Fruit fly (Drosophila melanogaster) whole organism, embryonic: ENCODE results near the gene endos.
A peak's percentile ranks its signal among the peaks of the same experiment; 100 is the strongest.

Experiments used
- Atf-2 ChIP-seq: fragments of 200-800 bp; sonication (Bioruptor generic); optimal IDR thresholded peaks from 2 replicates; lab custom pipeline; 2016; ENCODE audit warnings: missing biosample characterization, missing genetic modification characterization
- CG11085 ChIP-seq: fragments of 200-800 bp; sonication (Bioruptor generic); IDR thresholded peaks from 2 replicates; pipeline ENCODE4 v1.3.6; 2022; ENCODE audit warnings: missing biosample characterization, missing genetic modification characterization
- CG11093 ChIP-seq: fragments of 200-800 bp; sonication (Bioruptor generic); IDR thresholded peaks from 3 replicates; pipeline ENCODE4 v1.3.6; 2022; ENCODE audit warnings: missing biosample characterization, missing genetic modification characterization
- CG11456 ChIP-seq: fragments of 200-800 bp; sonication (Bioruptor generic); IDR thresholded peaks from 3 replicates; pipeline ENCODE4 v1.3.6; 2022; ENCODE audit warnings: missing biosample characterization, missing genetic modification characterization
- CG11695 ChIP-seq: fragments of 200-800 bp; sonication (Bioruptor generic); IDR thresholded peaks from 3 replicates; pipeline ENCODE4 v1.3.6; 2022; ENCODE audit warnings: missing biosample characterization, missing genetic modification characterization
- CG11696 ChIP-seq: fragments of 200-800 bp; sonication (Bioruptor generic); IDR thresholded peaks from 2 replicates; pipeline ENCODE4 v1.3.6; 2022; ENCODE audit warnings: missing biosample characterization, missing genetic modification characterization
- CG13624 ChIP-seq: fragments of 200-800 bp; sonication (Bioruptor generic); optimal IDR thresholded peaks from 2 replicates; lab custom pipeline; 2016; ENCODE audit warnings: missing biosample characterization, missing genetic modification characterization
- CG14441 ChIP-seq: fragments of 200-800 bp; sonication (Bioruptor generic); IDR thresholded peaks from 2 replicates; pipeline ENCODE4 v1.3.6; 2022; ENCODE audit warnings: missing biosample characterization, missing genetic modification characterization
- CG15601 ChIP-seq: fragments of 200-800 bp; sonication (Bioruptor generic); optimal IDR thresholded peaks from 3 replicates; lab custom pipeline; 2019; ENCODE audit warnings: missing biosample characterization, mild to moderate bottlenecking, missing genetic modification characterization, moderate library complexity
- CG16813 ChIP-seq: fragments of 200-800 bp; sonication (Bioruptor generic); IDR thresholded peaks from 3 replicates; pipeline ENCODE4 v1.3.6; 2022; ENCODE audit warnings: missing biosample characterization, missing genetic modification characterization; ENCODE audit not compliant: partially characterized antibody
- CG16863 ChIP-seq: fragments of 200-800 bp; sonication (Bioruptor generic); optimal IDR thresholded peaks from 3 replicates; lab custom pipeline; 2016; ENCODE audit warnings: missing biosample characterization, missing genetic modification characterization
- CG2116 ChIP-seq: fragments of 200-800 bp; sonication (Bioruptor generic); optimal IDR thresholded peaks from 3 replicates; lab custom pipeline; 2018; ENCODE audit warnings: missing biosample characterization, mild to moderate bottlenecking, missing genetic modification characterization
- CG3065 ChIP-seq: fragments of 200-800 bp; sonication (Bioruptor generic); optimal IDR thresholded peaks from 2 replicates; lab custom pipeline; 2016; ENCODE audit warnings: missing biosample characterization, missing genetic modification characterization
- CG3407 ChIP-seq: fragments of 200-800 bp; sonication (Bioruptor generic); optimal IDR thresholded peaks from 2 replicates; lab custom pipeline; 2018; ENCODE audit warnings: missing biosample characterization, mild to moderate bottlenecking, missing genetic modification characterization
- CG3838 ChIP-seq: fragments of 200-800 bp; sonication (Bioruptor generic); optimal IDR thresholded peaks from 3 replicates; lab custom pipeline; 2016; ENCODE audit warnings: missing biosample characterization, missing genetic modification characterization
- CG4404 ChIP-seq: fragments of 200-800 bp; sonication (Bioruptor generic); IDR thresholded peaks from 2 replicates; pipeline ENCODE4 v1.3.6; 2022; ENCODE audit warnings: missing biosample characterization, missing genetic modification characterization
- CG6765 ChIP-seq: fragments of 200-800 bp; sonication (Bioruptor generic); optimal IDR thresholded peaks from 3 replicates; lab custom pipeline; 2017; ENCODE audit warnings: missing biosample characterization, mild to moderate bottlenecking, missing genetic modification characterization
- CG7271 ChIP-seq: fragments of 200-800 bp; sonication (Bioruptor generic); optimal IDR thresholded peaks from 2 replicates; lab custom pipeline; 2018; ENCODE audit warnings: missing biosample characterization, mild to moderate bottlenecking, missing genetic modification characterization, moderate library complexity
- CG8478 ChIP-seq: fragments of >200 bp; optimal IDR thresholded peaks from 2 replicates; lab custom pipeline; 2018
- CG8765 ChIP-seq: fragments of 200-800 bp; sonication (Bioruptor generic); IDR thresholded peaks from 2 replicates; pipeline ENCODE4 v1.3.6; 2022; ENCODE audit warnings: missing biosample characterization, missing genetic modification characterization
- CG8924 ChIP-seq: fragments of 200-800 bp; optimal IDR thresholded peaks from 3 replicates; lab custom pipeline; 2019; ENCODE audit warnings: missing biosample characterization, mild to moderate bottlenecking, missing genetic modification characterization, moderate library complexity
- CG9932 ChIP-seq: fragments of 200-800 bp; sonication (Bioruptor generic); IDR thresholded peaks from 2 replicates; pipeline ENCODE4 v1.3.6; 2022; ENCODE audit warnings: missing biosample characterization, missing genetic modification characterization
- Chrac-16 ChIP-seq: fragments of 200-800 bp; sonication (Bioruptor generic); optimal IDR thresholded peaks from 3 replicates; lab custom pipeline; 2016; ENCODE audit warnings: missing biosample characterization, missing genetic modification characterization
- Dad ChIP-seq: fragments of 200-800 bp; sonication (Bioruptor generic); optimal IDR thresholded peaks from 3 replicates; lab custom pipeline; 2016; ENCODE audit warnings: missing biosample characterization, missing genetic modification characterization
- Dek ChIP-seq: fragments of 200-800 bp; sonication (Bioruptor generic); optimal IDR thresholded peaks from 3 replicates; lab custom pipeline; 2019; ENCODE audit warnings: missing biosample characterization, mild to moderate bottlenecking, missing genetic modification characterization, moderate library complexity
- Drgx ChIP-seq: fragments of 200-800 bp; sonication (Bioruptor generic); IDR thresholded peaks from 2 replicates; pipeline ENCODE4 v1.3.6; 2022; ENCODE audit warnings: missing biosample characterization, missing genetic modification characterization
- Fer2 ChIP-seq: fragments of 200-800 bp; sonication (Bioruptor generic); optimal IDR thresholded peaks from 2 replicates; lab custom pipeline; 2018; ENCODE audit warnings: missing biosample characterization, mild to moderate bottlenecking, missing genetic modification characterization, moderate library complexity
- GATAe ChIP-seq: fragments of 200-800 bp; sonication (Bioruptor generic); conservative IDR thresholded peaks from 2 replicates; pipeline ENCODE4 v1.3.6; 2022; ENCODE audit warnings: missing biosample characterization, missing genetic modification characterization
- Gsc ChIP-seq: fragments of 200-800 bp; sonication (Bioruptor generic); IDR thresholded peaks from 2 replicates; pipeline ENCODE4 v1.3.6; 2022; ENCODE audit warnings: missing biosample characterization, missing genetic modification characterization
- HLH4C ChIP-seq: fragments of 200-800 bp; sonication (Bioruptor generic); IDR thresholded peaks from 3 replicates; pipeline ENCODE4 v1.3.6; 2022; ENCODE audit warnings: missing biosample characterization, missing genetic modification characterization; ENCODE audit not compliant: partially characterized antibody
- HLH54F ChIP-seq: fragments of 200-800 bp; sonication (Bioruptor generic); optimal IDR thresholded peaks from 3 replicates; lab custom pipeline; 2016; ENCODE audit warnings: missing biosample characterization, missing genetic modification characterization
- HmgZ ChIP-seq: fragments of 200-800 bp; sonication (Bioruptor generic); optimal IDR thresholded peaks from 2 replicates; lab custom pipeline; 2018; ENCODE audit warnings: missing biosample characterization, mild to moderate bottlenecking, missing genetic modification characterization
- Hsf ChIP-seq: fragments of 200-800 bp; sonication (Bioruptor generic); optimal IDR thresholded peaks from 3 replicates; lab custom pipeline; 2016; ENCODE audit warnings: missing biosample characterization, missing genetic modification characterization
- MESR4 ChIP-seq: fragments of 200-800 bp; sonication (Bioruptor generic); optimal IDR thresholded peaks from 2 replicates; lab custom pipeline; 2018; ENCODE audit warnings: missing biosample characterization, mild to moderate bottlenecking, missing genetic modification characterization, moderate library complexity
- Med ChIP-seq: fragments of 200-800 bp; sonication (Bioruptor generic); peaks from one replicate; lab custom pipeline; 2016; ENCODE audit warnings: missing biosample characterization, missing genetic modification characterization, mild to moderate bottlenecking, inconsistent platforms, moderate library complexity
- Mrtf ChIP-seq: fragments of 200-800 bp; sonication (Bioruptor generic); IDR thresholded peaks from 3 replicates; pipeline ENCODE4 v1.3.6; 2022; ENCODE audit warnings: missing biosample characterization, missing genetic modification characterization
- Opbp ChIP-seq: fragments of 200-800 bp; sonication (Bioruptor generic); IDR thresholded peaks from 3 replicates; pipeline ENCODE4 v1.3.6; 2022; ENCODE audit warnings: missing biosample characterization, missing genetic modification characterization; ENCODE audit not compliant: partially characterized antibody
- emc ChIP-seq: fragments of 200-800 bp; sonication (Bioruptor generic); optimal IDR thresholded peaks from 2 replicates; lab custom pipeline; 2016; ENCODE audit warnings: missing biosample characterization, missing genetic modification characterization
- gem ChIP-seq: fragments of 200-800 bp; sonication (Bioruptor generic); optimal IDR thresholded peaks from 2 replicates; lab custom pipeline; 2019; ENCODE audit warnings: missing biosample characterization, mild to moderate bottlenecking, missing genetic modification characterization, moderate library complexity
- lilli ChIP-seq: fragments of 200-800 bp; sonication (Bioruptor generic); optimal IDR thresholded peaks from 3 replicates; lab custom pipeline; 2016; ENCODE audit warnings: missing biosample characterization, missing genetic modification characterization
- nerfin-1 ChIP-seq: fragments of 200-800 bp; sonication (Bioruptor generic); optimal IDR thresholded peaks from 3 replicates; lab custom pipeline; 2019; ENCODE audit warnings: missing biosample characterization, mild to moderate bottlenecking, missing genetic modification characterization, moderate library complexity
- oc ChIP-seq: fragments of 200-800 bp; sonication (Bioruptor generic); optimal IDR thresholded peaks from 2 replicates; lab custom pipeline; 2018; ENCODE audit warnings: missing biosample characterization, mild to moderate bottlenecking, missing genetic modification characterization, moderate library complexity
- onecut ChIP-seq: fragments of 200-800 bp; sonication (Bioruptor generic); IDR thresholded peaks from 2 replicates; pipeline ENCODE4 v1.3.6; 2022; ENCODE audit warnings: missing biosample characterization, missing genetic modification characterization
- pho ChIP-seq: fragments of 200-800 bp; sonication (Bioruptor generic); optimal IDR thresholded peaks from 2 replicates; lab custom pipeline; 2016; ENCODE audit warnings: missing biosample characterization, missing genetic modification characterization
- phol ChIP-seq: fragments of 200-800 bp; sonication (Bioruptor generic); optimal IDR thresholded peaks from 3 replicates; lab custom pipeline; 2018; ENCODE audit warnings: missing biosample characterization, mild to moderate bottlenecking, missing genetic modification characterization, moderate library complexity
- prd ChIP-seq, 3 experiments: fragments of >200 bp in 2 of 3; fragments of 200-800 bp in 1 of 3; sonication (Bioruptor generic) in 1 of 3; optimal IDR thresholded peaks in 2 of 3; IDR thresholded peaks in 1 of 3; 2 replicates in 2 of 3; 3 replicates in 1 of 3; pipeline versions ENCODE4 v1.3.6 to Lab custom; 2017 to 2022; ENCODE audit warnings: missing biosample characterization in 1 of 3, missing genetic modification characterization in 1 of 3
- sna ChIP-seq: fragments of 200-800 bp; sonication (Bioruptor generic); IDR thresholded peaks from 2 replicates; pipeline ENCODE4 v1.3.6; 2022; ENCODE audit warnings: missing biosample characterization, missing genetic modification characterization; ENCODE audit not compliant: partially characterized antibody
- wor ChIP-seq: fragments of 200-800 bp; sonication (Bioruptor generic); IDR thresholded peaks from 2 replicates; pipeline ENCODE4 v1.3.6; 2022; ENCODE audit warnings: missing biosample characterization, missing genetic modification characterization
- zen ChIP-seq: fragments of 200-800 bp; sonication (Bioruptor generic); optimal IDR thresholded peaks from 3 replicates; lab custom pipeline; 2018; ENCODE audit warnings: missing biosample characterization, mild to moderate bottlenecking, missing genetic modification characterization, moderate library complexity
- zfh1 ChIP-seq: fragments of 200-800 bp; sonication (Bioruptor generic); IDR thresholded peaks from 3 replicates; pipeline ENCODE4 v1.3.6; 2022; ENCODE audit warnings: missing biosample characterization, missing genetic modification characterization

Gene endos

dm6 chr3L:14049620-14050253, 18.2 kb upstream of the endos start, which contains the start of gene Neurl4 (continued):
- peak; percentile 60 for TF ChIP-seq Dek (tag; lab: Kevin White, UChicago)
- peak; percentile 83 for TF ChIP-seq Hsf
- TF ChIP-seq CG4404 (GFP tag; lab: Robert Waterston, UW): no peak
- TF ChIP-seq GATAe (GFP tag; lab: Robert Waterston, UW): peak; percentile 38; the same call in 1 of the 2 replicates
- peak; percentile 37; the same call in 1 of the 3 replicates for TF ChIP-seq Mrtf (GFP tag; lab: Robert Waterston, UW)
- TF ChIP-seq CG8765 (GFP tag; lab: Robert Waterston, UW): no peak
- TF ChIP-seq nerfin-1: peak; percentile 75
- no peak for TF ChIP-seq prd (optimal IDR thresholded peaks at IDR 0.05; lab: Kevin White, UChicago)
- peak; percentile 70 for TF ChIP-seq prd (GFP tag; IDR thresholded peaks at IDR 0.05; lab: Robert Waterston, UW)
- TF ChIP-seq Atf-2: peak; percentile 46
- peak; percentile 65 for TF ChIP-seq lilli (GFP tag; lab: Kevin White, UChicago)
- TF ChIP-seq CG3065 (GFP tag; lab: Kevin White, UChicago): peak; percentile 31
- peak; percentile 76 for TF ChIP-seq Drgx (GFP tag; lab: Robert Waterston, UW)
- TF ChIP-seq CG11456 (GFP tag; lab: Robert Waterston, UW): peak; percentile 76; the same call in 2 of the 3 replicates
- peak; percentile 50 for TF ChIP-seq Fer2 (tag; lab: Kevin White, UChicago)
- TF ChIP-seq HmgZ (tag; lab: Kevin White, UChicago): peak; percentile 84
- TF ChIP-seq HLH4C (GFP tag; lab: Robert Waterston, UW): no peak
- TF ChIP-seq CG8478 (lab: Kevin White, UChicago): no peak
- TF ChIP-seq gem: no peak
- no peak for TF ChIP-seq sna (GFP tag; lab: Robert Waterston, UW)
- TF ChIP-seq CG11085 (GFP tag; lab: Robert Waterston, UW): no peak
- TF ChIP-seq Opbp (GFP tag; lab: Robert Waterston, UW): no peak
- TF ChIP-seq Gsc (GFP tag; lab: Robert Waterston, UW): no peak
- TF ChIP-seq CG7271 (tag; lab: Kevin White, UChicago): peak; percentile 1
- peak; percentile 40 for TF ChIP-seq pho (GFP tag; lab: Kevin White, UChicago)
- TF ChIP-seq CG8924: peak; percentile 81
- TF ChIP-seq CG9932: peak; percentile 66
- peak; percentile 54 for TF ChIP-seq onecut (GFP tag; lab: Robert Waterston, UW)
- TF ChIP-seq CG15601 (tag; lab: Kevin White, UChicago): peak; percentile 93
- peak; percentile 46 for TF ChIP-seq CG3838 (GFP tag; lab: Kevin White, UChicago)
- peak; percentile 38; the same call in 1 of the 2 replicates for TF ChIP-seq CG11696
- TF ChIP-seq CG2116 (GFP tag; lab: Kevin White, UChicago): peak; percentile 23
- peak; percentile 88 for TF ChIP-seq Med (GFP tag; lab: Kevin White, UChicago)
- TF ChIP-seq CG14441 (GFP tag; lab: Robert Waterston, UW): peak; percentile 49
- TF ChIP-seq CG11695 (GFP tag; lab: Robert Waterston, UW): peak; percentile 54; the same call in 2 of the 3 replicates
- no peak for TF ChIP-seq CG16813 (GFP tag; lab: Robert Waterston, UW)
- no peak for TF ChIP-seq emc
- TF ChIP-seq MESR4: peak; percentile 57
- peak; percentile 67 for TF ChIP-seq CG6765
- peak; percentile 27 for TF ChIP-seq Dad (GFP tag; lab: Kevin White, UChicago)
- peak; percentile 53; the same call in 1 of the 3 replicates for TF ChIP-seq zfh1 (GFP tag; lab: Robert Waterston, UW)
- peak; percentile 87 for TF ChIP-seq phol (tag; lab: Kevin White, UChicago)
- TF ChIP-seq CG3407 (GFP tag; lab: Kevin White, UChicago): peak; percentile 8
- TF ChIP-seq Chrac-16: peak; percentile 68
- peak; percentile 69 for TF ChIP-seq CG13624 (GFP tag; lab: Kevin White, UChicago)
- peak; percentile 43; the same call in 1 of the 2 replicates for TF ChIP-seq wor (GFP tag; lab: Robert Waterston, UW)
- no peak for TF ChIP-seq oc (tag; lab: Kevin White, UChicago)
- TF ChIP-seq CG11093 (GFP tag; lab: Robert Waterston, UW): no peak
- TF ChIP-seq HLH54F (GFP tag; lab: Kevin White, UChicago): peak; percentile 52
- TF ChIP-seq zen: peak; percentile 69
- TF ChIP-seq CG16863 (GFP tag; lab: Kevin White, UChicago): peak; percentile 66
